Worm (Caenorhabditis elegans): Measurements from ENCODE around the gene F25B4.8.

DNA sequence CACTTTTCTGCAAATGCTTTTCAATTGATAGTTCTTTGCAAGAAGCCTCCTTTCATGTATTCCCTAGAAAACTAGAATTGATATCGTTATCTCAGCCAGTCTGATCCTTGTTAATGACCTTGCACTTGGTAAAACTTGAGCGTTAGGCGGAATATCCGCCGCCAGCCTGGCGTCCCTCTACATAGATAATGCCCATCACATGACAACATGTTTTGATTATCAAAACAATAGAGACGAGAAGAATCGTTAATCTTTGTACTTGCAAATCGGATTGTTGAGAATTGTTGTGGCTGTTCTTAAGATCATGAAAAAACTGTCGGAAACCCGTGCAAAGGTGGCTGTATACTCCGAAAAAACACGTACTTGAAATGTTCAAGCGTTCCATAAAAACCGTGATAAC, 2.1 kb upstream of the F25B4.8 start:
- TF ChIP-seq nhr-23 (tag; optimal IDR thresholded peaks at IDR 0.05) (no peak), ztf-4 (tag; optimal IDR thresholded peaks at IDR 0.05) (no peak), daf-12 (tag; optimal IDR thresholded peaks at IDR 0.05) (no peak), ama-1 (optimal IDR thresholded peaks at IDR 0.05) (no peak), R02D3.7 (tag; optimal IDR thresholded peaks at IDR 0.05) (no peak), ZK546.5 (tag; optimal IDR thresholded peaks at IDR 0.05) (no peak), nhr-11 (tag; optimal IDR thresholded peaks at IDR 0.05) (no peak), fkh-10 (GFP tag; optimal IDR thresholded peaks at IDR 0.05) (no peak), nhr-77 (tag; optimal IDR thresholded peaks at IDR 0.05) (no peak), nhr-237 (tag; optimal IDR thresholded peaks at IDR 0.05) (no peak), lin-39 (tag; optimal IDR thresholded peaks at IDR 0.05) (no peak), snpc-4 (tag; optimal IDR thresholded peaks at IDR 0.05) (no peak), ztf-11 (tag; optimal IDR thresholded peaks at IDR 0.05) (no peak), pha-4 (tag; optimal IDR thresholded peaks at IDR 0.05) (no peak)
